Fruit fly (Drosophila melanogaster): ENCODE results near the gene peg.

The peg gene

dm6 chr3R:20989657-20990056, 34.3 kb downstream of the peg start:
- TF ChIP-seq dmrt93B (GFP tag; optimal IDR thresholded peaks at IDR 0.05), result peak; percentile 19
- no peak for TF ChIP-seq dl (GFP tag; optimal IDR thresholded peaks at IDR 0.05; ENCODE audit: insufficient read depth in 1 of 2, partially characterized antibody in 2 of 2)
- TF ChIP-seq Hnf4 (GFP tag; optimal IDR thresholded peaks at IDR 0.05), result no peak
- TF ChIP-seq rgr (GFP tag; optimal IDR thresholded peaks at IDR 0.05), result no peak
- TF ChIP-seq HLH106 (tag; optimal IDR thresholded peaks at IDR 0.05), result peak; percentile 33
- no peak for TF ChIP-seq usp (GFP tag; optimal IDR thresholded peaks at IDR 0.05)
- TF ChIP-seq sv (GFP tag; optimal IDR thresholded peaks at IDR 0.05), result peak; percentile 23

- TF ChIP-seq Abd-B (GFP tag; optimal IDR thresholded peaks at IDR 0.05) (no peak), Hr83 (GFP tag; optimal IDR thresholded peaks at IDR 0.05; ENCODE audit: poor library complexity, severe bottlenecking) (no peak), dl (GFP tag; optimal IDR thresholded peaks at IDR 0.05; ENCODE audit: insufficient read depth in 1 of 2, partially characterized antibody in 2 of 2) (no peak), foxo (GFP tag; optimal IDR thresholded peaks at IDR 0.05) (no peak), sage (GFP tag; optimal IDR thresholded peaks at IDR 0.05) (no peak), CG9705 (GFP tag; optimal IDR thresholded peaks at IDR 0.05) (no peak), woc (GFP tag; optimal IDR thresholded peaks at IDR 0.05) (no peak), Hr78 (GFP tag; optimal IDR thresholded peaks at IDR 0.05) (no peak), pan (optimal IDR thresholded peaks at IDR 0.05) (no peak)
Observed at dm6 chr3R:20989046-20989445, 34.9 kb downstream of the peg start.

dm6 chr3R:20988560-20988959, 35.4 kb downstream of the peg start:
- TF ChIP-seq Hr78 (GFP tag; optimal IDR thresholded peaks at IDR 0.05), result no peak
- TF ChIP-seq foxo (GFP tag; optimal IDR thresholded peaks at IDR 0.05), result no peak
- no peak for TF ChIP-seq woc (GFP tag; optimal IDR thresholded peaks at IDR 0.05)
- no peak for TF ChIP-seq Vsx2 (GFP tag; optimal IDR thresholded peaks at IDR 0.05; ENCODE audit: partially characterized antibody)
- TF ChIP-seq sv (GFP tag; optimal IDR thresholded peaks at IDR 0.05), result no peak
- TF ChIP-seq Myc (optimal IDR thresholded peaks at IDR 0.05), result no peak
- TF ChIP-seq dl (GFP tag; optimal IDR thresholded peaks at IDR 0.05; ENCODE audit: insufficient read depth in 1 of 2, partially characterized antibody in 2 of 2), result no peak
- no peak for TF ChIP-seq lola (GFP tag; optimal IDR thresholded peaks at IDR 0.05)
- TF ChIP-seq jim (GFP tag; optimal IDR thresholded peaks at IDR 0.05), result no peak
- no peak for TF ChIP-seq Dfd (GFP tag; optimal IDR thresholded peaks at IDR 0.05)
- TF ChIP-seq Dif (GFP tag; optimal IDR thresholded peaks at IDR 0.05; ENCODE audit: partially characterized antibody), result no peak
- TF ChIP-seq GATAd (GFP tag; optimal IDR thresholded peaks at IDR 0.05), result no peak
- no peak for TF ChIP-seq N (GFP tag; optimal IDR thresholded peaks at IDR 0.05)
- TF ChIP-seq tai (GFP tag; optimal IDR thresholded peaks at IDR 0.05), result no peak
- TF ChIP-seq h (GFP tag; optimal IDR thresholded peaks at IDR 0.05), result no peak
- TF ChIP-seq Hnf4 (GFP tag; optimal IDR thresholded peaks at IDR 0.05), result no peak
- no peak for TF ChIP-seq usp (GFP tag; optimal IDR thresholded peaks at IDR 0.05)
- TF ChIP-seq rgr (GFP tag; optimal IDR thresholded peaks at IDR 0.05), result no peak

- TF ChIP-seq CrebA (GFP tag; optimal IDR thresholded peaks at IDR 0.05; ENCODE audit: borderline replicate concordance), result no peak
- no peak for TF ChIP-seq OdsH (GFP tag; optimal IDR thresholded peaks at IDR 0.05)
- TF ChIP-seq tai (GFP tag; optimal IDR thresholded peaks at IDR 0.05), result no peak
- TF ChIP-seq Sp1 (GFP tag; optimal IDR thresholded peaks at IDR 0.05), result no peak
- TF ChIP-seq Hr78 (GFP tag; optimal IDR thresholded peaks at IDR 0.05), result no peak
- TF ChIP-seq brk (GFP tag; optimal IDR thresholded peaks at IDR 0.05), result no peak
- TF ChIP-seq Rel (GFP tag; optimal IDR thresholded peaks at IDR 0.05), result no peak
- no peak for TF ChIP-seq Rel (tag; optimal IDR thresholded peaks at IDR 0.05)
- TF ChIP-seq GATAd (GFP tag; optimal IDR thresholded peaks at IDR 0.05), result no peak
- no peak for TF ChIP-seq psq (GFP tag; optimal IDR thresholded peaks at IDR 0.05)
- no peak for TF ChIP-seq HLH106 (tag; optimal IDR thresholded peaks at IDR 0.05)
- TF ChIP-seq Vsx2 (GFP tag; optimal IDR thresholded peaks at IDR 0.05; ENCODE audit: partially characterized antibody), result no peak
- TF ChIP-seq usp (GFP tag; optimal IDR thresholded peaks at IDR 0.05), result no peak
- no peak for TF ChIP-seq br (GFP tag; optimal IDR thresholded peaks at IDR 0.05)
- TF ChIP-seq Dif (GFP tag; optimal IDR thresholded peaks at IDR 0.05; ENCODE audit: partially characterized antibody), result no peak
- TF ChIP-seq foxo (GFP tag; optimal IDR thresholded peaks at IDR 0.05), result no peak
- no peak for TF ChIP-seq h (GFP tag; optimal IDR thresholded peaks at IDR 0.05)
- TF ChIP-seq Abd-B (GFP tag; optimal IDR thresholded peaks at IDR 0.05), result no peak
- TF ChIP-seq rgr (GFP tag; optimal IDR thresholded peaks at IDR 0.05), result no peak
- TF ChIP-seq dl (GFP tag; optimal IDR thresholded peaks at IDR 0.05; ENCODE audit: insufficient read depth in 1 of 2, partially characterized antibody in 2 of 2), result no peak
Observed at dm6 chr3R:20987836-20988235, 36.1 kb downstream of the peg start, which contains the start of gene CG43446. CG43446 (minus strand) TSS chr3R:20987936.

All from whole organism, wandering third instar larva.